Worm (Caenorhabditis elegans) whole organism, late embryonic: ENCODE measurements around the gene Y69A2AR.1.

ENCODE experiments used
- K02D7.2 ChIP-seq: sonication (generic microtip); optimal IDR thresholded peaks from 2 replicates; lab custom pipeline; 2017; ENCODE audit warnings: mild to moderate bottlenecking, missing genetic modification characterization, missing compliant biosample characterization
- K09A11.1 ChIP-seq: sonication (generic microtip); optimal IDR thresholded peaks from 2 replicates; lab custom pipeline; 2017; ENCODE audit warnings: antibody characterized with exemption, mild to moderate bottlenecking, missing genetic modification characterization, missing compliant biosample characterization; ENCODE audit not compliant: insufficient read depth
- T23F11.4 ChIP-seq: fragments of 200-800 bp; sonication (Bioruptor generic); optimal IDR thresholded peaks from 2 replicates; lab custom pipeline; 2018; ENCODE audit warnings: mild to moderate bottlenecking, missing genetic modification characterization, missing compliant biosample characterization
- Y22D7AL.16 ChIP-seq: sonication (generic microtip); optimal IDR thresholded peaks from 2 replicates; lab custom pipeline; 2016; ENCODE audit warnings: missing genetic modification characterization, missing compliant biosample characterization
- ahr-1 ChIP-seq: sonication (generic microtip); optimal IDR thresholded peaks from 2 replicates; lab custom pipeline; 2016; ENCODE audit warnings: missing genetic modification characterization, missing compliant biosample characterization
- ama-1 ChIP-seq: fragments of 150-350 bp; optimal IDR thresholded peaks from 2 replicates; lab custom pipeline; 2014
- ceh-14 ChIP-seq: sonication (generic microtip); optimal IDR thresholded peaks from 2 replicates; lab custom pipeline; 2016; ENCODE audit warnings: missing genotype, missing genetic modification characterization, missing compliant biosample characterization
- ceh-18 ChIP-seq: sonication (generic microtip); optimal IDR thresholded peaks from 2 replicates; lab custom pipeline; 2016; ENCODE audit warnings: missing genetic modification characterization, missing compliant biosample characterization
- ceh-2 ChIP-seq: sonication (generic microtip); optimal IDR thresholded peaks from 2 replicates; lab custom pipeline; 2016; ENCODE audit warnings: missing genotype, missing genetic modification characterization, missing compliant biosample characterization
- ceh-22 ChIP-seq: sonication (generic microtip); optimal IDR thresholded peaks from 2 replicates; lab custom pipeline; 2017; ENCODE audit warnings: missing biosample characterization, missing genetic modification characterization
- ceh-30 ChIP-seq: fragments of 150-350 bp; optimal IDR thresholded peaks from 2 replicates; lab custom pipeline; 2014; ENCODE audit warnings: missing biosample characterization, missing genetic modification characterization
- ceh-31 ChIP-seq: sonication (generic microtip); optimal IDR thresholded peaks from 2 replicates; lab custom pipeline; 2016; ENCODE audit warnings: missing genetic modification characterization, missing compliant biosample characterization
- ceh-34 ChIP-seq: sonication (generic microtip); optimal IDR thresholded peaks from 2 replicates; lab custom pipeline; 2016; ENCODE audit warnings: mild to moderate bottlenecking, missing genetic modification characterization, missing compliant biosample characterization
- ceh-45 ChIP-seq: fragments of 200-800 bp; sonication (Bioruptor generic); IDR thresholded peaks from 2 replicates; pipeline ENCODE4 v1.3.6; 2022; ENCODE audit warnings: missing genetic modification reagents, missing genetic modification characterization, missing compliant biosample characterization
- ceh-48 ChIP-seq: sonication (generic microtip); optimal IDR thresholded peaks from 2 replicates; lab custom pipeline; 2016; ENCODE audit warnings: missing genetic modification characterization, inconsistent platforms, missing compliant biosample characterization
- ceh-6 ChIP-seq: fragments of 200-800 bp; sonication (Bioruptor generic); optimal IDR thresholded peaks from 2 replicates; lab custom pipeline; 2018; ENCODE audit warnings: mild to moderate bottlenecking, missing genetic modification characterization, missing compliant biosample characterization
- che-1 ChIP-seq: sonication (generic microtip); optimal IDR thresholded peaks from 2 replicates; lab custom pipeline; 2016; ENCODE audit warnings: mild to moderate bottlenecking, missing genetic modification characterization, missing compliant biosample characterization
- dmd-4 ChIP-seq: sonication (generic microtip); optimal IDR thresholded peaks from 2 replicates; lab custom pipeline; 2016; ENCODE audit warnings: borderline replicate concordance, missing genetic modification characterization, missing compliant biosample characterization
- dve-1 ChIP-seq: sonication (generic microtip); optimal IDR thresholded peaks from 2 replicates; lab custom pipeline; 2017; ENCODE audit warnings: antibody characterized with exemption, mild to moderate bottlenecking, missing genetic modification characterization, missing compliant biosample characterization
- elt-2 ChIP-seq: sonication (generic microtip); optimal IDR thresholded peaks from 2 replicates; lab custom pipeline; 2016; ENCODE audit warnings: missing genetic modification reagents, missing genetic modification characterization, missing compliant biosample characterization
- elt-4 ChIP-seq: sonication (generic microtip); optimal IDR thresholded peaks from 2 replicates; lab custom pipeline; 2016; ENCODE audit warnings: missing genetic modification characterization, missing compliant biosample characterization
- fax-1 ChIP-seq: sonication (generic microtip); optimal IDR thresholded peaks from 2 replicates; lab custom pipeline; 2016; ENCODE audit warnings: missing genotype, missing genetic modification characterization, missing compliant biosample characterization
- fkh-10 ChIP-seq: fragments of 150-350 bp; optimal IDR thresholded peaks from 2 replicates; lab custom pipeline; 2014; ENCODE audit warnings: missing biosample characterization, missing genetic modification reagents, missing genetic modification characterization
- fkh-6 ChIP-seq: sonication (generic microtip); optimal IDR thresholded peaks from 2 replicates; lab custom pipeline; 2016; ENCODE audit warnings: missing genetic modification characterization, missing compliant biosample characterization
- hlh-6 ChIP-seq: sonication (generic microtip); optimal IDR thresholded peaks from 2 replicates; lab custom pipeline; 2016; ENCODE audit warnings: missing genotype, missing genetic modification characterization, missing compliant biosample characterization
- hlh-8 ChIP-seq: sonication (generic microtip); optimal IDR thresholded peaks from 2 replicates; lab custom pipeline; 2016; ENCODE audit warnings: missing genotype, missing genetic modification characterization, missing compliant biosample characterization
- lim-6 ChIP-seq: sonication (generic microtip); optimal IDR thresholded peaks from 2 replicates; lab custom pipeline; 2016; ENCODE audit warnings: missing genetic modification characterization, missing compliant biosample characterization
- lin-11 ChIP-seq: fragments of 200-800 bp; sonication (Bioruptor generic); optimal IDR thresholded peaks from 2 replicates; lab custom pipeline; 2018; ENCODE audit warnings: mild to moderate bottlenecking, missing genetic modification characterization, missing compliant biosample characterization
- madf-2 ChIP-seq: sonication (generic microtip); optimal IDR thresholded peaks from 2 replicates; lab custom pipeline; 2017; ENCODE audit warnings: missing genetic modification characterization, missing compliant biosample characterization
- mec-3 ChIP-seq: sonication (generic microtip); optimal IDR thresholded peaks from 2 replicates; lab custom pipeline; 2016; ENCODE audit warnings: borderline replicate concordance, missing genetic modification characterization, missing compliant biosample characterization
- nfya-1 ChIP-seq: sonication (generic microtip); optimal IDR thresholded peaks from 2 replicates; lab custom pipeline; 2017; ENCODE audit warnings: missing genetic modification characterization, mild to moderate bottlenecking, missing compliant biosample characterization, antibody characterized with exemption, moderate library complexity
- nhr-11 ChIP-seq: fragments of 150-350 bp; optimal IDR thresholded peaks from 2 replicates; lab custom pipeline; 2014; ENCODE audit warnings: missing biosample characterization, missing genetic modification characterization
- nhr-232 ChIP-seq: sonication (generic microtip); optimal IDR thresholded peaks from 2 replicates; lab custom pipeline; 2016; ENCODE audit warnings: missing genetic modification characterization, missing compliant biosample characterization
- npax-4 ChIP-seq: sonication (generic microtip); optimal IDR thresholded peaks from 2 replicates; lab custom pipeline; 2016; ENCODE audit warnings: missing genetic modification characterization, missing compliant biosample characterization
- pat-9 ChIP-seq: fragments of 200-800 bp; sonication (Bioruptor generic); optimal IDR thresholded peaks from 2 replicates; lab custom pipeline; 2018; ENCODE audit warnings: mild to moderate bottlenecking, missing genetic modification characterization, moderate library complexity, missing compliant biosample characterization
- pax-1 ChIP-seq: fragments of 150-350 bp; optimal IDR thresholded peaks from 2 replicates; lab custom pipeline; 2014; ENCODE audit warnings: missing biosample characterization, missing genetic modification characterization
- pha-4 ChIP-seq: fragments of 150-350 bp; optimal IDR thresholded peaks from 2 replicates; lab custom pipeline; 2018; ENCODE audit warnings: missing biosample characterization, missing genetic modification reagents, missing genetic modification characterization
- pqm-1 ChIP-seq: sonication (generic microtip); optimal IDR thresholded peaks from 2 replicates; lab custom pipeline; 2016; ENCODE audit warnings: missing genetic modification characterization, missing compliant biosample characterization
- ref-2 ChIP-seq: sonication (generic microtip); optimal IDR thresholded peaks from 2 replicates; lab custom pipeline; 2016; ENCODE audit warnings: missing genetic modification characterization, missing compliant biosample characterization
- rnt-1 ChIP-seq: sonication (generic microtip); optimal IDR thresholded peaks from 2 replicates; lab custom pipeline; 2016; ENCODE audit warnings: missing genetic modification characterization, missing compliant biosample characterization
- sox-4 ChIP-seq: sonication (generic microtip); optimal IDR thresholded peaks from 2 replicates; lab custom pipeline; 2017; ENCODE audit warnings: mild to moderate bottlenecking, missing genetic modification characterization, inconsistent platforms, missing compliant biosample characterization
- tbx-7 ChIP-seq: sonication (generic microtip); optimal IDR thresholded peaks from 2 replicates; lab custom pipeline; 2016; ENCODE audit warnings: missing genotype, missing genetic modification characterization, missing compliant biosample characterization
- unc-3 ChIP-seq, 2 experiments: fragments of 200-800 bp in 1 of 2; sonication (Bioruptor generic) in 1 of 2; sonication (generic microtip) in 1 of 2; conservative IDR thresholded peaks in 1 of 2; optimal IDR thresholded peaks in 1 of 2; 2 replicates each; pipeline versions ENCODE4 v1.3.6 to Lab custom; 2016 to 2022; ENCODE audit warnings: missing compliant biosample characterization in 2 of 2, missing genetic modification characterization in 2 of 2, missing genetic modification reagents in 1 of 2
- unc-55 ChIP-seq: sonication (generic microtip); optimal IDR thresholded peaks from 2 replicates; lab custom pipeline; 2017; ENCODE audit warnings: missing biosample characterization, missing genetic modification reagents, missing genetic modification characterization
- unc-86 ChIP-seq: sonication (generic microtip); optimal IDR thresholded peaks from 2 replicates; lab custom pipeline; 2016; ENCODE audit warnings: missing genetic modification characterization, missing compliant biosample characterization
- ztf-16 ChIP-seq: sonication (generic microtip); optimal IDR thresholded peaks from 2 replicates; lab custom pipeline; 2017; ENCODE audit warnings: missing genetic modification characterization, missing compliant biosample characterization

The Y69A2AR.1 gene

ce11 chrIV:2665388-2665978 is 1.4 kb upstream of the Y69A2AR.1 start:
- TF ChIP-seq lin-11 (tag; lab: Kevin White, UChicago) = no peak
- TF ChIP-seq ahr-1 (tag; lab: Kevin White, UChicago) = no peak
- no peak for TF ChIP-seq ceh-48
- TF ChIP-seq ceh-34 (tag; lab: Kevin White, UChicago) = peak; percentile 27
- no peak for TF ChIP-seq ceh-22 (tag; lab: Kevin White, UChicago)
- TF ChIP-seq fax-1 (tag; lab: Kevin White, UChicago) = no peak
- no peak for TF ChIP-seq ceh-14
- TF ChIP-seq pat-9 (tag; lab: Kevin White, UChicago) = peak; percentile 13
- TF ChIP-seq pqm-1 (tag; lab: Kevin White, UChicago) = no peak
- peak; percentile 64 for TF ChIP-seq ceh-18 (tag; lab: Kevin White, UChicago)
- no peak for TF ChIP-seq ceh-2 (tag; lab: Kevin White, UChicago)
- no peak for TF ChIP-seq ceh-31 (tag; lab: Kevin White, UChicago)
- TF ChIP-seq hlh-8 (tag; lab: Kevin White, UChicago) = peak; percentile 12
- no peak for TF ChIP-seq ztf-16
- TF ChIP-seq elt-2 (tag; lab: Kevin White, UChicago) = no peak
- peak; percentile 14 for TF ChIP-seq ceh-30 (tag; lab: Kevin White, UChicago)
- no peak for TF ChIP-seq pax-1 (tag; lab: Kevin White, UChicago)
- no peak for TF ChIP-seq dmd-4 (tag; lab: Kevin White, UChicago)
- TF ChIP-seq tbx-7 (tag; lab: Kevin White, UChicago) = no peak
- TF ChIP-seq rnt-1 (tag; lab: Kevin White, UChicago) = peak; percentile 63
- TF ChIP-seq nhr-11 (tag; lab: Kevin White, UChicago) = no peak
- no peak for TF ChIP-seq ama-1
- TF ChIP-seq dve-1 (tag; lab: Kevin White, UChicago) = no peak
- no peak for TF ChIP-seq ceh-6 (GFP tag; lab: Kevin White, UChicago)
- no peak for TF ChIP-seq fkh-10 (GFP tag; lab: Kevin White, UChicago)
- no peak for TF ChIP-seq unc-3 (GFP tag; conservative IDR thresholded peaks at IDR 0.05; lab: Robert Waterston, UW)
- no peak for TF ChIP-seq unc-3 (tag; optimal IDR thresholded peaks at IDR 0.05; lab: Kevin White, UChicago)
- TF ChIP-seq sox-4 (tag; lab: Kevin White, UChicago) = no peak
- no peak for TF ChIP-seq T23F11.4 (GFP tag; lab: Kevin White, UChicago)
- no peak for TF ChIP-seq hlh-6
- peak; percentile 32 for TF ChIP-seq unc-55 (GFP tag; lab: Kevin White, UChicago)
- no peak for TF ChIP-seq mec-3 (tag; lab: Kevin White, UChicago)
- TF ChIP-seq ref-2 (tag; lab: Kevin White, UChicago) = peak; percentile 14
- no peak for TF ChIP-seq Y22D7AL.16 (tag; lab: Kevin White, UChicago)
- no peak for TF ChIP-seq K02D7.2
- TF ChIP-seq K09A11.1 (tag; lab: Kevin White, UChicago) = no peak
- no peak for TF ChIP-seq nfya-1 (tag; lab: Kevin White, UChicago)
- no peak for TF ChIP-seq madf-2 (tag; lab: Kevin White, UChicago)

ce11 chrIV:2666127-2666526 is 723 bp upstream of the Y69A2AR.1 start:
- TF ChIP-seq lim-6 (tag; lab: Kevin White, UChicago) (no peak), unc-86 (tag; lab: Kevin White, UChicago) (no peak), elt-4 (no peak), K09A11.1 (tag; lab: Kevin White, UChicago) (no peak), ceh-14 (no peak), npax-4 (no peak), fkh-6 (tag; lab: Kevin White, UChicago) (no peak), nhr-232 (tag; lab: Kevin White, UChicago) (no peak), ceh-45 (GFP tag; lab: Robert Waterston, UW) (no peak), tbx-7 (tag; lab: Kevin White, UChicago) (no peak), che-1 (no peak), nhr-11 (tag; lab: Kevin White, UChicago) (no peak), pha-4 (tag; lab: Kevin White, UChicago) (no peak), ahr-1 (tag; lab: Kevin White, UChicago) (no peak), hlh-8 (tag; lab: Kevin White, UChicago) (no peak), pqm-1 (tag; lab: Kevin White, UChicago) (no peak), ceh-2 (tag; lab: Kevin White, UChicago) (no peak)
